Fruit fly (Drosophila melanogaster): ENCODE data around the gene Cad96Ca.

dm6 chr3R:25176517-25176916, 31.6 kb downstream of the Cad96Ca start:
- TF ChIP-seq Blimp-1 (GFP tag; optimal IDR thresholded peaks at IDR 0.05) (no peak), lz (GFP tag; optimal IDR thresholded peaks at IDR 0.05) (no peak)
